Worm (Caenorhabditis elegans): Measurements from ENCODE around the gene natb-1.

ce11 chrV:8022040-8022439 is 38.8 kb upstream of the natb-1 start, which contains the start of gene ech-3:
- TF ChIP-seq flt-1 (GFP tag; IDR thresholded peaks at IDR 0.05) (no peak), hmg-4 (GFP tag; optimal IDR thresholded peaks at IDR 0.05) (no peak), sea-1 (GFP tag; conservative IDR thresholded peaks at IDR 0.05) (no peak), ets-7 (tag; optimal IDR thresholded peaks at IDR 0.05) (no peak), ama-1 (optimal IDR thresholded peaks at IDR 0.05) (no peak), B0310.2 (tag; optimal IDR thresholded peaks at IDR 0.05) (no peak), aly-1 (tag; optimal IDR thresholded peaks at IDR 0.05) (no peak), ceh-36 (tag; optimal IDR thresholded peaks at IDR 0.05) (no peak), pes-1 (GFP tag; IDR thresholded peaks at IDR 0.05) (no peak), tra-4 (tag; optimal IDR thresholded peaks at IDR 0.05) (no peak), F13C5.2 (tag; optimal IDR thresholded peaks at IDR 0.05) (no peak), tbx-11 (GFP tag; IDR thresholded peaks at IDR 0.05) (no peak)
